Fruit fly (Drosophila melanogaster) Kc167 (cell line): ENCODE measurements around the gene CG14856.

Experiments
- Sin3A ChIP-seq: fragments of >200 bp; optimal IDR thresholded peaks from 2 replicates; lab custom pipeline; 2018; ENCODE audit warnings: missing external identifiers
- h ChIP-seq: fragments of >200 bp; optimal IDR thresholded peaks from 3 replicates; lab custom pipeline; 2018; ENCODE audit warnings: missing external identifiers
- insv ChIP-seq: fragments of >200 bp; optimal IDR thresholded peaks from 3 replicates; lab custom pipeline; 2018; ENCODE audit warnings: missing external identifiers
- psq ChIP-seq: fragments of >200 bp; optimal IDR thresholded peaks from 2 replicates; lab custom pipeline; 2017; ENCODE audit warnings: missing external identifiers

DNA sequence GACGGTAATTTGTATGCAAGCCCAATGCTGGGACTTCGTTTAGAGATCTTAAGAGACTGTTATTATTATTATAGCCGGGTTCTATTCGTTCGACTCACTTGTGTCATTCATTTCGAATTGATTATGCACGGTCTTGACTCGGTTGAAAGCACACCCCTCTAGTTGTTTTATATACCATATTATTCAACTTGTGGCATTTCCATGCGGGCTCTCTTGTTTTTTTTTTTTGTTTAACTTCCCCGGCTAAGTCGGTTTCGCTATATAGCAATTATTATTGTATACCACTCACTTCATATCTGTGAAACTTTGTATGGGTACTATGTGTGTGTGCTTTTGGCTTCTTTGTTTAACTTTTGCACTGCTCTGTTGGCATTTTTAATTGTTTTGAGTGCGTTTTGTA lies 47.8 kb upstream of the CG14856 start, which contains the start of gene smp-30:
- TF ChIP-seq h: no peak
- no peak for TF ChIP-seq psq (lab: Kevin White, UChicago)
- no peak for TF ChIP-seq Sin3A (lab: Kevin White, UChicago)
- TF ChIP-seq insv (lab: Kevin White, UChicago): no peak
